4 fruit fly cellular contexts compared by ENCODE assay signal in the genomic region with DNA sequence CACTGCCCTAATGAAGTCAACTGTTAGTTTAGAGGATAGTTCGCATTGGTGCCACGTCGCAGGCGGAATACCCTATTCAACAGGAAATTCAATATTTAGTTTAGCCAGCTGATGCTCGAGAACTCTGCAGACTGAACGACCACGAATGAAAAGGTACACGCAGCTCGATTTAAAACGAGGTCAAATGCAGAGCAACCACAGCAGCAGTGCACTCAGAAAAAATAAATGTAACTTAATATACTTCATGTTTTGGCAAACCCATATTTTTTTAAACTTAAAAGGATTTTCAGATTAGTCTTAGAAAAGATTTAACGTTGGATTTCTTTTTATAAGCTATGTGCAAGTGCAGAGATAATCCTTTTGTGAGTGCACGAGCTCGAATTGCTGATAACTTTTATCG.
TF ChIP-seq lines count a peak whose summit lies in the region.

No protein-coding gene starts in this region.

- no peak for TF ChIP-seq CTCF in whole organism, embryonic (GFP tag; optimal IDR thresholded peaks at IDR 0.05; lab: Kevin White, UChicago)

TF ChIP-seq in whole organism, adult, 20 proteins besides CTCF, POLR2A, EP300 and RAD21:
- no peak for TF ChIP-seq CG1620 (GFP tag; optimal IDR thresholded peaks at IDR 0.05; lab: Kevin White, UChicago)
- peak; percentile 10 for TF ChIP-seq CG5204 (GFP tag; optimal IDR thresholded peaks at IDR 0.05; lab: Kevin White, UChicago)

TF ChIP-seq in whole organism, embryonic, 481 proteins besides CTCF, POLR2A, EP300 and RAD21 (continues in another document):
- 0 out of 2 replicates have a peak, but pooled peaks have one; percentile 17 for TF ChIP-seq CG14014 (GFP tag; IDR thresholded peaks at IDR 0.05; lab: Robert Waterston, UW)
- peak; percentile 10 for TF ChIP-seq CG1603 (tag; optimal IDR thresholded peaks at IDR 0.05; lab: Kevin White, UChicago)
- TF ChIP-seq phol (tag; optimal IDR thresholded peaks at IDR 0.05; lab: Kevin White, UChicago) = peak; percentile 36
- TF ChIP-seq sens (GFP tag; lab: Kevin White, UChicago) = peak; percentile 26
- TF ChIP-seq ATbp (GFP tag; optimal IDR thresholded peaks at IDR 0.05; lab: Kevin White, UChicago) = peak; percentile 8
- TF ChIP-seq Sox100B (GFP tag; optimal IDR thresholded peaks at IDR 0.05; lab: Kevin White, UChicago) = peak; percentile 19
- peak; percentile 8 for TF ChIP-seq Med (GFP tag; lab: Kevin White, UChicago)
- no peak for TF ChIP-seq chif (GFP tag; optimal IDR thresholded peaks at IDR 0.05; lab: Kevin White, UChicago)
- TF ChIP-seq Eip74EF (GFP tag; optimal IDR thresholded peaks at IDR 0.05; lab: Kevin White, UChicago) = no peak
- TF ChIP-seq Blimp-1 (GFP tag; optimal IDR thresholded peaks at IDR 0.05; lab: Kevin White, UChicago) = peak; percentile 35
- TF ChIP-seq dmrt99B (tag; optimal IDR thresholded peaks at IDR 0.05; lab: Kevin White, UChicago) = peak; percentile 23
- TF ChIP-seq Asciz (GFP tag; optimal IDR thresholded peaks at IDR 0.05; lab: Kevin White, UChicago) = peak; percentile 13
- TF ChIP-seq lab (GFP tag; optimal IDR thresholded peaks at IDR 0.05; lab: Kevin White, UChicago) = peak; percentile 10
- peak; percentile 16; the same call in 1 of the 2 replicates for TF ChIP-seq lmd (GFP tag; IDR thresholded peaks at IDR 0.05; lab: Robert Waterston, UW)
- TF ChIP-seq Sox102F (GFP tag; optimal IDR thresholded peaks at IDR 0.05; lab: Kevin White, UChicago) = peak; percentile 11
- TF ChIP-seq row (GFP tag; IDR thresholded peaks at IDR 0.05; lab: Robert Waterston, UW) = peak; percentile 53; the same call in 2 of the 3 replicates
- TF ChIP-seq CG10979 (tag; optimal IDR thresholded peaks at IDR 0.05; lab: Kevin White, UChicago) = peak; percentile 24
- TF ChIP-seq CG11504 (tag; optimal IDR thresholded peaks at IDR 0.05; lab: Kevin White, UChicago) = peak; percentile 39
- peak; percentile 32 for TF ChIP-seq fd96Cb (tag; optimal IDR thresholded peaks at IDR 0.05; lab: Kevin White, UChicago)
- TF ChIP-seq CG2678 (tag; optimal IDR thresholded peaks at IDR 0.05; lab: Kevin White, UChicago) = peak; percentile 38
- peak; percentile 30 for TF ChIP-seq CG17359 (tag; optimal IDR thresholded peaks at IDR 0.05; lab: Kevin White, UChicago)
- TF ChIP-seq zf30C (GFP tag; optimal IDR thresholded peaks at IDR 0.05; lab: Kevin White, UChicago) = no peak
- no peak for TF ChIP-seq HHEX (GFP tag; optimal IDR thresholded peaks at IDR 0.05; lab: Kevin White, UChicago)
- TF ChIP-seq D19A (tag; optimal IDR thresholded peaks at IDR 0.05; lab: Kevin White, UChicago) = peak; percentile 81
- peak; percentile 55 for TF ChIP-seq Drgx (GFP tag; IDR thresholded peaks at IDR 0.05; lab: Robert Waterston, UW)
- TF ChIP-seq gem (tag; optimal IDR thresholded peaks at IDR 0.05; lab: Kevin White, UChicago) = peak; percentile 17
- no peak for TF ChIP-seq CG2712 (tag; optimal IDR thresholded peaks at IDR 0.05; lab: Kevin White, UChicago)
- TF ChIP-seq CG30403 (GFP tag; optimal IDR thresholded peaks at IDR 0.05; lab: Kevin White, UChicago) = no peak

TF ChIP-seq in whole organism, prepupa, 60 proteins besides CTCF, POLR2A, EP300 and RAD21 (continues in another document):
- TF ChIP-seq achi (GFP tag; optimal IDR thresholded peaks at IDR 0.05; lab: Kevin White, UChicago) (peak; percentile 42), Lpt (GFP tag; optimal IDR thresholded peaks at IDR 0.05; lab: Kevin White, UChicago) (peak; percentile 1), CG11294 (GFP tag; IDR thresholded peaks at IDR 0.05; lab: Robert Waterston, UW) (no peak; the same call in 1 of the 2 replicates), CG10669 (GFP tag; optimal IDR thresholded peaks at IDR 0.05; lab: Kevin White, UChicago) (peak; percentile 34), Ets96B (tag; optimal IDR thresholded peaks at IDR 0.05; lab: Kevin White, UChicago) (peak; percentile 40), CG11762 (GFP tag; optimal IDR thresholded peaks at IDR 0.05; lab: Kevin White, UChicago; ENCODE audit: insufficient read depth) (peak; percentile 11), Hr4 (GFP tag; optimal IDR thresholded peaks at IDR 0.05; lab: Kevin White, UChicago) (peak; percentile 37), OdsH (GFP tag; optimal IDR thresholded peaks at IDR 0.05; lab: Kevin White, UChicago) (peak; percentile 46), CG6276 (GFP tag; optimal IDR thresholded peaks at IDR 0.05; lab: Kevin White, UChicago) (peak; percentile 57), CG3919 (GFP tag; optimal IDR thresholded peaks at IDR 0.05; lab: Kevin White, UChicago) (peak; percentile 26), Hr39 (GFP tag; optimal IDR thresholded peaks at IDR 0.05; lab: Kevin White, UChicago) (no peak), Eip78C (GFP tag; lab: Kevin White, UChicago) (peak; percentile 69), pdm3 (GFP tag; optimal IDR thresholded peaks at IDR 0.05; lab: Kevin White, UChicago) (peak; percentile 35), lz (GFP tag; optimal IDR thresholded peaks at IDR 0.05; lab: Kevin White, UChicago) (peak; percentile 10), CG32006 (GFP tag; optimal IDR thresholded peaks at IDR 0.05; lab: Kevin White, UChicago) (peak; percentile 58), CG3032 (tag; optimal IDR thresholded peaks at IDR 0.05; lab: Kevin White, UChicago) (no peak), CG1621 (tag; optimal IDR thresholded peaks at IDR 0.05; lab: Kevin White, UChicago) (no peak), Smox (GFP tag; optimal IDR thresholded peaks at IDR 0.05; lab: Kevin White, UChicago) (peak; percentile 2), svp (GFP tag; lab: Kevin White, UChicago) (peak; percentile 62), eg (GFP tag; IDR thresholded peaks at IDR 0.05; lab: Robert Waterston, UW) (peak; percentile 69; the same call in 2 of the 3 replicates), dsx (GFP tag; optimal IDR thresholded peaks at IDR 0.05; lab: Kevin White, UChicago; ENCODE audit: poor library complexity, severe bottlenecking) (no peak), CG15336 (GFP tag; IDR thresholded peaks at IDR 0.05; lab: Robert Waterston, UW) (peak; percentile 64), CG10631 (GFP tag; optimal IDR thresholded peaks at IDR 0.05; lab: Kevin White, UChicago) (no peak), CG11902 (GFP tag; optimal IDR thresholded peaks at IDR 0.05; lab: Kevin White, UChicago) (no peak), CG8632 (GFP tag; optimal IDR thresholded peaks at IDR 0.05; lab: Kevin White, UChicago) (peak; percentile 10), spab (GFP tag; optimal IDR thresholded peaks at IDR 0.05; lab: Kevin White, UChicago) (no peak), acj6 (GFP tag; optimal IDR thresholded peaks at IDR 0.05; lab: Kevin White, UChicago) (peak; percentile 16), CG6163 (GFP tag; IDR thresholded peaks at IDR 0.05; lab: Robert Waterston, UW) (peak; percentile 75), CG34406 (GFP tag; optimal IDR thresholded peaks at IDR 0.05; lab: Kevin White, UChicago) (no peak), dac (GFP tag; optimal IDR thresholded peaks at IDR 0.05; lab: Kevin White, UChicago) (peak; percentile 10)

TF ChIP-seq in whole organism, pupa, 21 proteins besides CTCF, POLR2A, EP300 and RAD21:
- TF ChIP-seq CG14655 (GFP tag; optimal IDR thresholded peaks at IDR 0.05; lab: Kevin White, UChicago) (peak; percentile 53), gl (tag; optimal IDR thresholded peaks at IDR 0.05; lab: Kevin White, UChicago) (no peak), rn (GFP tag; IDR thresholded peaks at IDR 0.05; lab: Robert Waterston, UW) (no peak), CG4496 (GFP tag; IDR thresholded peaks at IDR 0.05; lab: Robert Waterston, UW) (peak; percentile 60), CG32121 (GFP tag; IDR thresholded peaks at IDR 0.05; lab: Robert Waterston, UW) (peak; percentile 59), CG9948 (tag; optimal IDR thresholded peaks at IDR 0.05; lab: Kevin White, UChicago) (peak; percentile 36), CG34367 (tag; optimal IDR thresholded peaks at IDR 0.05; lab: Kevin White, UChicago) (peak; percentile 5), CG8159 (tag; optimal IDR thresholded peaks at IDR 0.05; lab: Kevin White, UChicago) (peak; percentile 29), Snoo (tag; optimal IDR thresholded peaks at IDR 0.05; lab: Kevin White, UChicago) (no peak), fd96Ca (GFP tag; IDR thresholded peaks at IDR 0.05; lab: Robert Waterston, UW) (peak; percentile 46; the same call in 1 of the 3 replicates), CG8301 (tag; optimal IDR thresholded peaks at IDR 0.05; lab: Kevin White, UChicago) (peak; percentile 47)
